Worm (Caenorhabditis elegans) whole organism, midembryonic: ENCODE data around the gene Y73C8C.4.
"Not testable (repeated sequence)": the region's sequence is repeated elsewhere in the genome, so short reads cannot be mapped to it uniquely, and the experiment has no call there.

Experiments used
- T22C8.4 ChIP-seq: fragments of 200-800 bp; sonication (Bioruptor generic); IDR thresholded peaks from 2 replicates; pipeline ENCODE4 v1.3.6; 2022; ENCODE audit warnings: missing genetic modification characterization, missing compliant biosample characterization
- cog-1 ChIP-seq: sonication (generic microtip); optimal IDR thresholded peaks from 2 replicates; lab custom pipeline; 2016; ENCODE audit warnings: missing genetic modification characterization, missing compliant biosample characterization
- flt-1 ChIP-seq: fragments of 200-800 bp; sonication (Bioruptor generic); IDR thresholded peaks from 2 replicates; pipeline ENCODE4 v1.3.6; 2022; ENCODE audit warnings: missing genetic modification characterization, missing compliant biosample characterization
- klf-2 ChIP-seq: fragments of 200-800 bp; sonication (Bioruptor generic); conservative IDR thresholded peaks from 2 replicates; pipeline ENCODE4 v1.3.6; 2022; ENCODE audit warnings: missing genetic modification reagents, missing genetic modification characterization, missing compliant biosample characterization
- med-1 ChIP-seq: sonication (generic microtip); optimal IDR thresholded peaks from 2 replicates; lab custom pipeline; 2017; ENCODE audit warnings: missing genetic modification characterization, mild to moderate bottlenecking, missing compliant biosample characterization, antibody characterized with exemption, missing genetic modification reagents; ENCODE audit not compliant: insufficient read depth
- ref-1 ChIP-seq: fragments of 200-800 bp; sonication (Bioruptor generic); conservative IDR thresholded peaks from 2 replicates; pipeline ENCODE4 v1.3.6; 2022; ENCODE audit warnings: missing genetic modification reagents, missing genetic modification characterization, missing compliant biosample characterization
- tab-1 ChIP-seq: fragments of 200-800 bp; sonication (Bioruptor generic); IDR thresholded peaks from 2 replicates; pipeline ENCODE4 v1.3.6; 2022; ENCODE audit warnings: missing genetic modification characterization, missing compliant biosample characterization
- ztf-23 ChIP-seq: fragments of 200-800 bp; sonication (Bioruptor generic); IDR thresholded peaks from 2 replicates; pipeline ENCODE4 v1.3.6; 2022; ENCODE audit warnings: missing genetic modification reagents, missing genetic modification characterization, missing compliant biosample characterization
- ztf-29 ChIP-seq: fragments of 200-800 bp; sonication (Bioruptor generic); IDR thresholded peaks from 2 replicates; pipeline ENCODE4 v1.3.6; 2022; ENCODE audit warnings: missing genetic modification reagents, missing genetic modification characterization, missing compliant biosample characterization

The Y73C8C.4 gene

DNA sequence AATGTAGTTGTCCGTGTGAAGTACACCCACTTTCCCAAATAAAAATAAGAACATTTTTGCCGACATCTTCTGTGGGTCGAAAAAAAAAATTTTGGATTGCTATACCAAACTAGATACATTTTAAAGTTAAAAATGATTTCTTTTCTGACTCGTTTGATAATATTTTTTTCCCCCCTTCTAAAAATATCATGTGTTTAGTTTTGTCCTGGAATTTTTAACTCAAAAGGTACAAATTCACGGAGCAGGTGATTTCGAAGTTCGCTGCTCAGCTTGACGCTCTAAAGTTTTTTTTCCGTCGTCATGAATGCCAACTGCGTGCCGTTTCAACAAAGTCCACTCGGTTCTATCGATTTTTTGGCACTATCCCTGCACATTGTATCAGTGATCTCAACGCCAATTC lies 36.0 kb downstream of the Y73C8C.4 start, which contains the start of gene srh-185:
TSS of gene srh-185 (plus strand) at position 301 of the 400 bp plus-strand sequence.
- no peak for TF ChIP-seq med-1 (GFP tag; lab: Kevin White, UChicago)
- no peak for TF ChIP-seq cog-1
- no peak for TF ChIP-seq tab-1 (GFP tag; lab: Robert Waterston, UW)
- no peak for TF ChIP-seq flt-1 (GFP tag; lab: Robert Waterston, UW)
- TF ChIP-seq klf-2 = no peak
- TF ChIP-seq ztf-23 (GFP tag; lab: Robert Waterston, UW) = no peak
- no peak for TF ChIP-seq ztf-29
- no peak for TF ChIP-seq ref-1 (GFP tag; lab: Robert Waterston, UW)
- TF ChIP-seq T22C8.4 (GFP tag; lab: Robert Waterston, UW) = no peak

ce11 chrV:3064418-3064817 lies 37.5 kb downstream of the Y73C8C.4 start, which contains the start of gene srt-16:
Gene srt-16 (minus strand): TSS chrV:3064518.
- not testable (repeated sequence) for TF ChIP-seq ref-1, T22C8.4, flt-1 (GFP tag; lab: Robert Waterston, UW)

- no peak for TF ChIP-seq klf-2
- no peak for TF ChIP-seq tab-1 (GFP tag; lab: Robert Waterston, UW)
- no peak for TF ChIP-seq med-1 (GFP tag; lab: Kevin White, UChicago)
- no peak for TF ChIP-seq flt-1 (GFP tag; lab: Robert Waterston, UW)
- TF ChIP-seq ref-1 (GFP tag; lab: Robert Waterston, UW) = no peak
- no peak for TF ChIP-seq cog-1
- no peak for TF ChIP-seq ztf-23 (GFP tag; lab: Robert Waterston, UW)
- no peak for TF ChIP-seq ztf-29
- TF ChIP-seq T22C8.4 (GFP tag; lab: Robert Waterston, UW) = no peak
Measured at ce11 chrV:3062078-3062477, 39.9 kb downstream of the Y73C8C.4 start, which contains the start of gene srt-15. Gene srt-15 (minus strand): TSS chrV:3062178.

- TF ChIP-seq med-1 (GFP tag; lab: Kevin White, UChicago) = no peak
- no peak for TF ChIP-seq T22C8.4 (GFP tag; lab: Robert Waterston, UW)
- TF ChIP-seq ztf-23 (GFP tag; lab: Robert Waterston, UW) = no peak
- TF ChIP-seq tab-1 (GFP tag; lab: Robert Waterston, UW) = no peak
- TF ChIP-seq cog-1 = no peak
- TF ChIP-seq ztf-29 = no peak
- no peak for TF ChIP-seq flt-1 (GFP tag; lab: Robert Waterston, UW)
- TF ChIP-seq ref-1 (GFP tag; lab: Robert Waterston, UW) = no peak
- TF ChIP-seq klf-2 = no peak
Measured at ce11 chrV:3058996-3059395, 43.0 kb downstream of the Y73C8C.4 start, which contains the start of gene str-244. Gene str-244 (minus strand): TSS chrV:3059096.

- TF ChIP-seq flt-1 (GFP tag; lab: Robert Waterston, UW) = no peak
- no peak for TF ChIP-seq ref-1 (GFP tag; lab: Robert Waterston, UW)
- no peak for TF ChIP-seq ztf-23 (GFP tag; lab: Robert Waterston, UW)
- no peak for TF ChIP-seq tab-1 (GFP tag; lab: Robert Waterston, UW)
- no peak for TF ChIP-seq med-1 (GFP tag; lab: Kevin White, UChicago)
- no peak for TF ChIP-seq T22C8.4 (GFP tag; lab: Robert Waterston, UW)
Measured at ce11 chrV:3054254-3054653, 47.7 kb downstream of the Y73C8C.4 start, which contains the start of gene C50H11.8. Gene C50H11.8 (plus strand): TSS chrV:3054554.
